Worm (Caenorhabditis elegans): ENCODE data around the gene glr-2.

DNA sequence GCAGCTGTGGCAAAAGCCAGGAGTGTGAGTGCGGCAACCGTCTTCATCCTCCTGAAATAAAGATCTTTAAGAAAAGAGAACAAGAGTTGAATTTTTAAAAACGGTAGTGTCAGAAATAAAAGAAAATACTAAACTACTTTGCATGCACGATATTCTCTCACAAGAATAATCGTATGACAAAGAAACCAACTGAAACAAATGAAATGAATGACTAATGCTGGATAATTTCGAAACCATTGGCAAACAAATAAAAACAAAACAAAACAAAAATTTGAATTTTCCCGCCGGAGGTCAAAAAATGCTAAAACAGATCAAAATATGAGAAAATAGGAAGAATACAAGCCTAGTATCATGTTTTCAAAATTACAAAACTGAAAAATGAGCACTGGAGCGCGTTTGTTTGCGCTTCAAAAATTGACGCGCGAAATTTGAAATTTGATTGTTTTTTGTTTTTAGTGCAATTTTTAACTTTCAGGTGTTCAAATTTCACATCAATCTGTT lies 40.8 kb downstream of the glr-2 start, which contains the start of gene cpg-2:
- TF ChIP-seq ama-1 (optimal IDR thresholded peaks at IDR 0.05) (no peak), ceh-36 (tag; optimal IDR thresholded peaks at IDR 0.05) (no peak), hmbx-1 (tag; optimal IDR thresholded peaks at IDR 0.05) (no peak), flt-1 (GFP tag; IDR thresholded peaks at IDR 0.05) (no peak), B0310.2 (tag; optimal IDR thresholded peaks at IDR 0.05) (no peak), pes-1 (GFP tag; IDR thresholded peaks at IDR 0.05) (no peak), ets-7 (tag; optimal IDR thresholded peaks at IDR 0.05) (no peak), tra-4 (tag; optimal IDR thresholded peaks at IDR 0.05) (no peak), F13C5.2 (tag; optimal IDR thresholded peaks at IDR 0.05) (no peak), hnd-1 (tag; optimal IDR thresholded peaks at IDR 0.05) (no peak), scrt-1 (GFP tag; IDR thresholded peaks at IDR 0.05) (no peak), aly-1 (tag; optimal IDR thresholded peaks at IDR 0.05) (no peak), ceh-13 (GFP tag; optimal IDR thresholded peaks at IDR 0.05) (no peak)

Data from whole organism, early embryonic.